Fruit fly (Drosophila melanogaster) whole organism, embryonic: ENCODE measurements around the gene Pex2.

ENCODE experiments used
- Atf6 ChIP-seq: fragments of 200-800 bp; sonication (Bioruptor generic); IDR thresholded peaks from 2 replicates; pipeline ENCODE4 v1.3.6; 2022; ENCODE audit warnings: missing biosample characterization, missing genetic modification characterization
- B-H1 ChIP-seq: fragments of 200-800 bp; sonication (Bioruptor generic); IDR thresholded peaks from 3 replicates; pipeline ENCODE4 v1.3.6; 2022; ENCODE audit warnings: missing biosample characterization, missing genetic modification characterization
- CG10267 ChIP-seq: fragments of 200-800 bp; sonication (Bioruptor generic); optimal IDR thresholded peaks from 2 replicates; lab custom pipeline; 2018; ENCODE audit warnings: missing biosample characterization, mild to moderate bottlenecking, missing genetic modification characterization, moderate library complexity
- CG10565 ChIP-seq: fragments of 200-800 bp; sonication (Bioruptor generic); optimal IDR thresholded peaks from 3 replicates; lab custom pipeline; 2016; ENCODE audit warnings: missing biosample characterization, mild to moderate bottlenecking, missing genetic modification characterization
- CG11247 ChIP-seq: fragments of 200-800 bp; sonication (Bioruptor generic); IDR thresholded peaks from 2 replicates; pipeline ENCODE4 v1.3.6; 2022; ENCODE audit warnings: missing biosample characterization, missing genetic modification characterization
- CG11398 ChIP-seq: fragments of 200-800 bp; sonication (Bioruptor generic); optimal IDR thresholded peaks from 2 replicates; lab custom pipeline; 2016; ENCODE audit warnings: missing biosample characterization, missing genetic modification characterization
- CG11695 ChIP-seq: fragments of 200-800 bp; sonication (Bioruptor generic); IDR thresholded peaks from 3 replicates; pipeline ENCODE4 v1.3.6; 2022; ENCODE audit warnings: missing biosample characterization, missing genetic modification characterization
- CG13296 ChIP-seq: fragments of 200-800 bp; sonication (Bioruptor generic); optimal IDR thresholded peaks from 3 replicates; lab custom pipeline; 2018; ENCODE audit warnings: missing biosample characterization, mild to moderate bottlenecking, missing genetic modification characterization
- CG15696 ChIP-seq: fragments of 200-800 bp; sonication (Bioruptor generic); optimal IDR thresholded peaks from 2 replicates; lab custom pipeline; 2019; ENCODE audit warnings: missing biosample characterization, mild to moderate bottlenecking, missing genetic modification characterization, moderate library complexity
- CG17361 ChIP-seq: fragments of 200-800 bp; sonication (Bioruptor generic); IDR thresholded peaks from 3 replicates; pipeline ENCODE4 v1.3.6; 2022; ENCODE audit warnings: missing biosample characterization, missing genetic modification characterization
- CG17802 ChIP-seq: fragments of 200-800 bp; sonication (Bioruptor generic); optimal IDR thresholded peaks from 2 replicates; lab custom pipeline; 2018; ENCODE audit warnings: missing biosample characterization, mild to moderate bottlenecking, missing genetic modification characterization, moderate library complexity
- CG2129 ChIP-seq: fragments of 200-800 bp; sonication (Bioruptor generic); IDR thresholded peaks from 2 replicates; pipeline ENCODE4 v1.3.6; 2022; ENCODE audit warnings: missing biosample characterization, missing genetic modification characterization; ENCODE audit not compliant: partially characterized antibody
- CG2202 ChIP-seq: fragments of 200-800 bp; sonication (Bioruptor generic); optimal IDR thresholded peaks from 2 replicates; lab custom pipeline; 2018; ENCODE audit warnings: missing biosample characterization, mild to moderate bottlenecking, missing genetic modification characterization
- CG31441 ChIP-seq: fragments of 200-800 bp; sonication (Bioruptor generic); IDR thresholded peaks from 2 replicates; pipeline ENCODE4 v1.3.6; 2022; ENCODE audit warnings: missing biosample characterization, missing genetic modification characterization
- CG4820 ChIP-seq: fragments of 200-800 bp; sonication (Bioruptor generic); optimal IDR thresholded peaks from 3 replicates; lab custom pipeline; 2016; ENCODE audit warnings: missing biosample characterization, missing genetic modification characterization
- CG6689 ChIP-seq: fragments of 200-800 bp; sonication (Bioruptor generic); IDR thresholded peaks from 2 replicates; pipeline ENCODE4 v1.3.6; 2022; ENCODE audit warnings: missing biosample characterization, missing genetic modification characterization
- CG6765 ChIP-seq: fragments of 200-800 bp; sonication (Bioruptor generic); optimal IDR thresholded peaks from 3 replicates; lab custom pipeline; 2017; ENCODE audit warnings: missing biosample characterization, mild to moderate bottlenecking, missing genetic modification characterization
- CG8290 ChIP-seq, 3 experiments: fragments of 200-800 bp; sonication (Bioruptor generic); optimal IDR thresholded peaks; 2 replicates each; lab custom pipeline; 2016 to 2019; ENCODE audit warnings: missing biosample characterization in 3 of 3, missing genetic modification characterization in 3 of 3, mild to moderate bottlenecking in 2 of 3, moderate library complexity in 1 of 3
- CoRest ChIP-seq: fragments of 200-800 bp; sonication (Bioruptor generic); optimal IDR thresholded peaks from 3 replicates; lab custom pipeline; 2018; ENCODE audit warnings: missing biosample characterization, mild to moderate bottlenecking, missing genetic modification characterization, moderate library complexity
- D ChIP-seq, 2 experiments: fragments of 200-800 bp in 1 of 2; fragments of >200 bp in 1 of 2; sonication (Bioruptor generic) in 1 of 2; optimal IDR thresholded peaks; 2 replicates in 1 of 2; 3 replicates in 1 of 2; lab custom pipeline; 2017; ENCODE audit warnings: mild to moderate bottlenecking in 1 of 2, missing biosample characterization in 1 of 2, missing genetic modification characterization in 1 of 2, missing genetic modification reagents in 1 of 2
- Dll ChIP-seq: fragments of 200-800 bp; sonication (Bioruptor generic); IDR thresholded peaks from 4 replicates; pipeline ENCODE4 v1.3.6; 2022; ENCODE audit warnings: missing biosample characterization, missing genetic modification characterization; ENCODE audit not compliant: partially characterized antibody
- Doc3 ChIP-seq: fragments of 200-800 bp; sonication (Bioruptor generic); IDR thresholded peaks from 3 replicates; pipeline ENCODE4 v1.3.6; 2022; ENCODE audit warnings: missing biosample characterization, missing genetic modification characterization; ENCODE audit not compliant: partially characterized antibody
- Dp ChIP-seq: fragments of 200-800 bp; sonication (Bioruptor generic); optimal IDR thresholded peaks from 2 replicates; lab custom pipeline; 2018; ENCODE audit warnings: missing biosample characterization, mild to moderate bottlenecking, missing genetic modification characterization, moderate library complexity
- E2f2 ChIP-seq: fragments of 200-800 bp; sonication (Bioruptor generic); IDR thresholded peaks from 2 replicates; pipeline ENCODE4 v1.3.6; 2022; ENCODE audit warnings: missing biosample characterization, missing genetic modification characterization
- Ets97D ChIP-seq: fragments of 200-800 bp; sonication (Bioruptor generic); optimal IDR thresholded peaks from 3 replicates; lab custom pipeline; 2016; ENCODE audit warnings: missing biosample characterization, missing genetic modification characterization
- HLH3B ChIP-seq: fragments of 200-800 bp; sonication (Bioruptor generic); IDR thresholded peaks from 2 replicates; pipeline ENCODE4 v1.3.6; 2022; ENCODE audit warnings: missing biosample characterization, missing genetic modification characterization
- Hr39 ChIP-seq: fragments of >200 bp; optimal IDR thresholded peaks from 2 replicates; lab custom pipeline; 2017
- Max ChIP-seq: fragments of 200-800 bp; sonication (Bioruptor generic); optimal IDR thresholded peaks from 2 replicates; lab custom pipeline; 2016; ENCODE audit warnings: missing biosample characterization, mild to moderate bottlenecking, missing genetic modification characterization
- Med ChIP-seq: fragments of 200-800 bp; sonication (Bioruptor generic); peaks from one replicate; lab custom pipeline; 2016; ENCODE audit warnings: missing biosample characterization, missing genetic modification characterization, mild to moderate bottlenecking, inconsistent platforms, moderate library complexity
- NC2α ChIP-seq: fragments of 200-800 bp; sonication (Bioruptor generic); optimal IDR thresholded peaks from 2 replicates; lab custom pipeline; 2016; ENCODE audit warnings: missing biosample characterization, missing genetic modification characterization
- Stat92E ChIP-seq, 3 experiments: fragments of >200 bp in 2 of 3; fragments of 200-800 bp in 1 of 3; sonication (Bioruptor generic) in 1 of 3; optimal IDR thresholded peaks; 2 replicates each; lab custom pipeline; 2017 to 2019; ENCODE audit warnings: missing biosample characterization in 3 of 3, missing genetic modification characterization in 3 of 3, mild to moderate bottlenecking in 1 of 3, moderate library complexity in 1 of 3
- Vsx1 ChIP-seq: fragments of 200-800 bp; sonication (Bioruptor generic); optimal IDR thresholded peaks from 2 replicates; lab custom pipeline; 2017; ENCODE audit warnings: missing biosample characterization, mild to moderate bottlenecking, missing genetic modification characterization, missing genetic modification reagents
- abd-A ChIP-seq: fragments of 200-800 bp; sonication (Bioruptor generic); optimal IDR thresholded peaks from 3 replicates; lab custom pipeline; 2019; ENCODE audit warnings: missing biosample characterization, mild to moderate bottlenecking, missing genetic modification characterization, moderate library complexity
- cg ChIP-seq: fragments of 200-800 bp; sonication (Bioruptor generic); optimal IDR thresholded peaks from 3 replicates; lab custom pipeline; 2019; ENCODE audit warnings: missing biosample characterization, mild to moderate bottlenecking, missing genetic modification characterization, moderate library complexity
- chm ChIP-seq: fragments of 200-800 bp; sonication (Bioruptor generic); IDR thresholded peaks from 2 replicates; pipeline ENCODE4 v1.3.6; 2022; ENCODE audit warnings: missing biosample characterization, missing genetic modification characterization
- ci ChIP-seq: fragments of 200-800 bp; sonication (Bioruptor generic); IDR thresholded peaks from 3 replicates; pipeline ENCODE4 v1.3.6; 2022; ENCODE audit warnings: missing biosample characterization, missing genetic modification characterization
- gcm ChIP-seq: fragments of 200-800 bp; sonication (Bioruptor generic); optimal IDR thresholded peaks from 2 replicates; lab custom pipeline; 2019; ENCODE audit warnings: missing biosample characterization, mild to moderate bottlenecking, missing genetic modification characterization, moderate library complexity
- her ChIP-seq: fragments of 200-800 bp; sonication (Bioruptor generic); optimal IDR thresholded peaks from 2 replicates; lab custom pipeline; 2016; ENCODE audit warnings: missing biosample characterization, missing genetic modification characterization
- hth ChIP-seq: fragments of >200 bp; optimal IDR thresholded peaks from 2 replicates; lab custom pipeline; 2017; ENCODE audit warnings: inconsistent platforms
- nom ChIP-seq: fragments of 200-800 bp; sonication (Bioruptor generic); optimal IDR thresholded peaks from 2 replicates; lab custom pipeline; 2017; ENCODE audit warnings: missing biosample characterization, missing genetic modification characterization, mild to moderate bottlenecking, moderate library complexity, missing genetic modification reagents
- odd ChIP-seq: fragments of 200-800 bp; sonication (Bioruptor generic); optimal IDR thresholded peaks from 2 replicates; lab custom pipeline; 2017; ENCODE audit warnings: missing biosample characterization, mild to moderate bottlenecking, missing genetic modification characterization
- otp ChIP-seq: fragments of 200-800 bp; sonication (Bioruptor generic); IDR thresholded peaks from 3 replicates; pipeline ENCODE4, ENCODE4 v1.3.6; 2022; ENCODE audit warnings: missing biosample characterization, missing genetic modification characterization
- pb ChIP-seq: fragments of 200-800 bp; sonication (Bioruptor generic); optimal IDR thresholded peaks from 3 replicates; lab custom pipeline; 2016; ENCODE audit warnings: missing biosample characterization, missing genetic modification characterization
- peb ChIP-seq: fragments of 200-800 bp; sonication (Bioruptor generic); IDR thresholded peaks from 2 replicates; pipeline ENCODE4 v1.3.6; 2022; ENCODE audit warnings: missing biosample characterization, missing genetic modification characterization
- pfk ChIP-seq: fragments of 200-800 bp; sonication (Bioruptor generic); optimal IDR thresholded peaks from 2 replicates; lab custom pipeline; 2018; ENCODE audit warnings: missing biosample characterization, mild to moderate bottlenecking, missing genetic modification characterization, moderate library complexity
- pnt ChIP-seq: fragments of 200-800 bp; sonication (Bioruptor generic); optimal IDR thresholded peaks from 3 replicates; lab custom pipeline; 2016; ENCODE audit warnings: missing biosample characterization, missing genetic modification characterization
- run ChIP-seq: fragments of 200-800 bp; sonication (Bioruptor generic); optimal IDR thresholded peaks from 3 replicates; lab custom pipeline; 2018; ENCODE audit warnings: missing biosample characterization, mild to moderate bottlenecking, missing genetic modification characterization
- sna ChIP-seq: fragments of 200-800 bp; sonication (Bioruptor generic); IDR thresholded peaks from 2 replicates; pipeline ENCODE4 v1.3.6; 2022; ENCODE audit warnings: missing biosample characterization, missing genetic modification characterization; ENCODE audit not compliant: partially characterized antibody
- tll ChIP-seq, 2 experiments: fragments of 200-800 bp in 1 of 2; fragments of >200 bp in 1 of 2; sonication (Bioruptor generic) in 1 of 2; optimal IDR thresholded peaks; 2 replicates each; lab custom pipeline; 2017 to 2019; ENCODE audit warnings: missing biosample characterization in 2 of 2, missing genetic modification characterization in 2 of 2, mild to moderate bottlenecking in 1 of 2, moderate library complexity in 1 of 2
- twi ChIP-seq: fragments of 200-800 bp; optimal IDR thresholded peaks from 2 replicates; lab custom pipeline; 2019; ENCODE audit warnings: missing biosample characterization, mild to moderate bottlenecking, missing genetic modification characterization, moderate library complexity

Pex2 gene

dm6 chr3L:8296941-8297340 is 41.9 kb upstream of the Pex2 start, which contains the start of gene Rab19 (continued):
- TF ChIP-seq Hr39 (lab: Kevin White, UChicago) (no peak), abd-A (tag; lab: Kevin White, UChicago) (peak; percentile 5), D (optimal IDR thresholded peaks at IDR 0.05; lab: Kevin White, UChicago) (no peak), D (GFP tag; optimal IDR thresholded peaks at IDR 0.05; lab: Kevin White, UChicago) (no peak), Stat92E (GFP tag; optimal IDR thresholded peaks at IDR 0.05; lab: Kevin White, UChicago) (no peak), CG8290 (GFP tag; optimal IDR thresholded peaks at IDR 0.05; lab: Kevin White, UChicago) (no peak), CG8290 (tag; optimal IDR thresholded peaks at IDR 0.05; lab: Kevin White, UChicago) (no peak), CG17802 (tag; lab: Kevin White, UChicago) (no peak), Max (no peak), CG10565 (GFP tag; lab: Kevin White, UChicago) (no peak), CG11695 (GFP tag; lab: Robert Waterston, UW) (no peak), CG2202 (no peak), CG10267 (peak; percentile 74), pb (no peak), CG11398 (no peak), Vsx1 (GFP tag; lab: Kevin White, UChicago) (peak; percentile 12), hth (lab: Kevin White, UChicago) (no peak), ci (GFP tag; lab: Robert Waterston, UW) (no peak), peb (GFP tag; lab: Robert Waterston, UW) (no peak), Ets97D (GFP tag; lab: Kevin White, UChicago) (peak; percentile 3), HLH3B (no peak), CoRest (tag; lab: Kevin White, UChicago) (peak; percentile 52), CG15696 (tag; lab: Kevin White, UChicago) (no peak), CG13296 (no peak), tll (GFP tag; optimal IDR thresholded peaks at IDR 0.05; lab: Kevin White, UChicago) (peak in 1 of 2 experiments; percentile 18), Dll (GFP tag; lab: Robert Waterston, UW) (peak; percentile 98), NC2α (GFP tag; lab: Kevin White, UChicago) (no peak), Dp (GFP tag; lab: Kevin White, UChicago) (peak; percentile 61), CG31441 (GFP tag; lab: Robert Waterston, UW) (no peak), Med (GFP tag; lab: Kevin White, UChicago) (peak; percentile 69), CG2129 (peak; percentile 87), E2f2 (peak; percentile 48; the same call in 1 of the 2 replicates), CG11247 (GFP tag; lab: Robert Waterston, UW) (no peak), odd (GFP tag; lab: Kevin White, UChicago) (no peak), CG6689 (GFP tag; lab: Robert Waterston, UW) (no peak), otp (no peak), cg (GFP tag; lab: Kevin White, UChicago) (no peak), CG17361 (GFP tag; lab: Robert Waterston, UW) (no peak), B-H1 (GFP tag; lab: Robert Waterston, UW) (no peak), pfk (no peak), her (GFP tag; lab: Kevin White, UChicago) (no peak), sna (GFP tag; lab: Robert Waterston, UW) (peak; percentile 97), twi (tag; lab: Kevin White, UChicago) (no peak), pnt (GFP tag; lab: Kevin White, UChicago) (no peak), chm (no peak), CG6765 (no peak), CG4820 (GFP tag; lab: Kevin White, UChicago) (no peak), nom (GFP tag; lab: Kevin White, UChicago) (no peak), gcm (GFP tag; lab: Kevin White, UChicago) (no peak), run (tag; lab: Kevin White, UChicago) (no peak), Doc3 (peak; percentile 98), Atf6 (GFP tag; lab: Robert Waterston, UW) (no peak)
